Worm (Caenorhabditis elegans) whole organism, L2 larva: Measurements from ENCODE around the gene fut-3.

Source experiments
- ZK546.5 ChIP-seq: sonication (generic microtip); optimal IDR thresholded peaks from 2 replicates; lab custom pipeline; 2017; ENCODE audit warnings: missing biosample characterization, missing genetic modification characterization
- alr-1 ChIP-seq: fragments of 150-350 bp; optimal IDR thresholded peaks from 2 replicates; lab custom pipeline; 2014; ENCODE audit warnings: missing biosample characterization, missing genetic modification characterization
- aly-2 ChIP-seq: fragments of 150-350 bp; optimal IDR thresholded peaks from 2 replicates; lab custom pipeline; 2014; ENCODE audit warnings: missing biosample characterization, missing genetic modification characterization
- blmp-1 ChIP-seq: sonication (generic microtip); optimal IDR thresholded peaks from 2 replicates; lab custom pipeline; 2017; ENCODE audit warnings: missing genetic modification characterization, mild to moderate bottlenecking, missing compliant biosample characterization, antibody characterized with exemption, moderate library complexity; ENCODE audit not compliant: insufficient read depth
- ceh-16 ChIP-seq: fragments of 150-350 bp; optimal IDR thresholded peaks from 2 replicates; lab custom pipeline; 2014; ENCODE audit warnings: missing biosample characterization, missing genetic modification characterization
- dmd-4 ChIP-seq: sonication (generic microtip); optimal IDR thresholded peaks from 2 replicates; lab custom pipeline; 2017; ENCODE audit warnings: missing biosample characterization, missing genetic modification characterization
- elt-3 ChIP-seq: sonication (generic microtip); optimal IDR thresholded peaks from 2 replicates; lab custom pipeline; 2017; ENCODE audit warnings: missing biosample characterization, missing genetic modification characterization
- fos-1 ChIP-seq: fragments of 150-350 bp; optimal IDR thresholded peaks from 2 replicates; lab custom pipeline; 2014; ENCODE audit warnings: missing biosample characterization, missing genetic modification characterization
- mbf-1 ChIP-seq: sonication (generic microtip); optimal IDR thresholded peaks from 2 replicates; lab custom pipeline; 2017; ENCODE audit warnings: missing biosample characterization, missing genetic modification characterization
- nhr-11 ChIP-seq: fragments of 150-350 bp; optimal IDR thresholded peaks from 2 replicates; lab custom pipeline; 2014; ENCODE audit warnings: missing biosample characterization, missing genetic modification characterization
- nhr-237 ChIP-seq: fragments of 150-350 bp; optimal IDR thresholded peaks from 2 replicates; lab custom pipeline; 2014; ENCODE audit warnings: missing biosample characterization, missing genetic modification characterization
- sma-9 ChIP-seq, 2 experiments: fragments of 150-350 bp in 1 of 2; sonication (generic microtip) in 1 of 2; optimal IDR thresholded peaks; 2 replicates each; lab custom pipeline; 2014 to 2016; ENCODE audit warnings: missing genetic modification characterization in 2 of 2, mild to moderate bottlenecking in 1 of 2, missing biosample characterization in 1 of 2, missing compliant biosample characterization in 1 of 2, missing genetic modification reagents in 1 of 2, moderate library complexity in 1 of 2
- zag-1 ChIP-seq: fragments of 150-350 bp; optimal IDR thresholded peaks from 2 replicates; lab custom pipeline; 2014; ENCODE audit warnings: missing biosample characterization, missing genetic modification characterization

ce11 chrII:5651426-5651825, 8.1 kb downstream of the fut-3 start:
- TF ChIP-seq elt-3 (tag; lab: Kevin White, UChicago) (no peak), nhr-11 (tag; lab: Kevin White, UChicago) (no peak), dmd-4 (tag; lab: Kevin White, UChicago) (no peak), nhr-237 (tag; lab: Kevin White, UChicago) (no peak), mbf-1 (tag; lab: Kevin White, UChicago) (no peak), ceh-16 (tag; lab: Kevin White, UChicago) (no peak), ZK546.5 (tag; lab: Kevin White, UChicago) (no peak), zag-1 (no peak), blmp-1 (tag; lab: Kevin White, UChicago) (no peak), sma-9 (GFP tag; optimal IDR thresholded peaks at IDR 0.05; lab: Kevin White, UChicago) (no peak), sma-9 (tag; optimal IDR thresholded peaks at IDR 0.05; lab: Kevin White, UChicago) (no peak), fos-1 (tag; lab: Kevin White, UChicago) (no peak), aly-2 (tag; lab: Kevin White, UChicago) (no peak), alr-1 (tag; lab: Kevin White, UChicago) (no peak)
